Worm (Caenorhabditis elegans): ENCODE measurements around the gene pgap-1.
"Not testable (repeated sequence)": the region's sequence is repeated elsewhere in the genome, so short reads cannot be mapped to it uniquely, and the experiment has no call there.

pgap-1 gene

ce11 chrV:11282272-11282671 is 40.6 kb downstream of the pgap-1 start, which contains the start of gene gly-20:
gly-20 (plus strand) TSS chrV:11282572.
- TF ChIP-seq daf-12 (tag; optimal IDR thresholded peaks at IDR 0.05) (no peak), eor-1 (tag; optimal IDR thresholded peaks at IDR 0.05) (no peak)

- TF ChIP-seq nhr-25, lsy-12, daf-12 (tag; optimal IDR thresholded peaks at IDR 0.05): not testable (repeated sequence)
Measured at ce11 chrV:11286114-11286513, 44.4 kb downstream of the pgap-1 start, which contains the start of gene C03E10.3. C03E10.3 (plus strand) TSS chrV:11286414.

ce11 chrV:11290888-11291287 is 49.2 kb downstream of the pgap-1 start, which contains the start of gene C03E10.1:
C03E10.1 (plus strand) TSS chrV:11291188.
- no peak for TF ChIP-seq tbx-2 (tag; optimal IDR thresholded peaks at IDR 0.05)
- TF ChIP-seq egl-5 (tag; optimal IDR thresholded peaks at IDR 0.05), result no peak
- TF ChIP-seq nhr-23 (tag; optimal IDR thresholded peaks at IDR 0.05), result no peak
- TF ChIP-seq ama-1 (optimal IDR thresholded peaks at IDR 0.05), result no peak
- no peak for TF ChIP-seq R02D3.7 (tag; optimal IDR thresholded peaks at IDR 0.05)
- no peak for TF ChIP-seq ceh-28 (tag; optimal IDR thresholded peaks at IDR 0.05)
- no peak for TF ChIP-seq hmg-11 (tag; optimal IDR thresholded peaks at IDR 0.05)

- TF ChIP-seq elt-1 (tag; optimal IDR thresholded peaks at IDR 0.05), result no peak
- TF ChIP-seq elt-2 (tag; optimal IDR thresholded peaks at IDR 0.05), result no peak
- TF ChIP-seq ceh-28 (tag; optimal IDR thresholded peaks at IDR 0.05), result no peak
- TF ChIP-seq ceh-82 (tag; optimal IDR thresholded peaks at IDR 0.05), result no peak
- TF ChIP-seq mdl-1 (tag; optimal IDR thresholded peaks at IDR 0.05), result no peak
Measured at ce11 chrV:11292682-11293081, 51.0 kb downstream of the pgap-1 start.
